Worm (Caenorhabditis elegans) whole organism, late embryonic: Measurements from ENCODE around the gene ZK662.5.

ENCODE experiments used
- C38D4.7 ChIP-seq: fragments of 200-800 bp; sonication (Bioruptor generic); optimal IDR thresholded peaks from 2 replicates; lab custom pipeline; 2018; ENCODE audit warnings: mild to moderate bottlenecking, missing genetic modification characterization, moderate library complexity, missing compliant biosample characterization
- K09A11.1 ChIP-seq: sonication (generic microtip); optimal IDR thresholded peaks from 2 replicates; lab custom pipeline; 2017; ENCODE audit warnings: antibody characterized with exemption, mild to moderate bottlenecking, missing genetic modification characterization, missing compliant biosample characterization; ENCODE audit not compliant: insufficient read depth
- ceh-9 ChIP-seq: sonication (generic microtip); optimal IDR thresholded peaks from 2 replicates; lab custom pipeline; 2016; ENCODE audit warnings: mild to moderate bottlenecking, missing genetic modification characterization, inconsistent platforms, missing compliant biosample characterization
- nfya-1 ChIP-seq: sonication (generic microtip); optimal IDR thresholded peaks from 2 replicates; lab custom pipeline; 2017; ENCODE audit warnings: missing genetic modification characterization, mild to moderate bottlenecking, missing compliant biosample characterization, antibody characterized with exemption, moderate library complexity
- pha-4 ChIP-seq: fragments of 150-350 bp; optimal IDR thresholded peaks from 2 replicates; lab custom pipeline; 2018; ENCODE audit warnings: missing biosample characterization, missing genetic modification reagents, missing genetic modification characterization
- pqm-1 ChIP-seq: sonication (generic microtip); optimal IDR thresholded peaks from 2 replicates; lab custom pipeline; 2016; ENCODE audit warnings: missing genetic modification characterization, missing compliant biosample characterization
- sox-4 ChIP-seq: sonication (generic microtip); optimal IDR thresholded peaks from 2 replicates; lab custom pipeline; 2017; ENCODE audit warnings: mild to moderate bottlenecking, missing genetic modification characterization, inconsistent platforms, missing compliant biosample characterization
- unc-86 ChIP-seq: sonication (generic microtip); optimal IDR thresholded peaks from 2 replicates; lab custom pipeline; 2016; ENCODE audit warnings: missing genetic modification characterization, missing compliant biosample characterization

DNA sequence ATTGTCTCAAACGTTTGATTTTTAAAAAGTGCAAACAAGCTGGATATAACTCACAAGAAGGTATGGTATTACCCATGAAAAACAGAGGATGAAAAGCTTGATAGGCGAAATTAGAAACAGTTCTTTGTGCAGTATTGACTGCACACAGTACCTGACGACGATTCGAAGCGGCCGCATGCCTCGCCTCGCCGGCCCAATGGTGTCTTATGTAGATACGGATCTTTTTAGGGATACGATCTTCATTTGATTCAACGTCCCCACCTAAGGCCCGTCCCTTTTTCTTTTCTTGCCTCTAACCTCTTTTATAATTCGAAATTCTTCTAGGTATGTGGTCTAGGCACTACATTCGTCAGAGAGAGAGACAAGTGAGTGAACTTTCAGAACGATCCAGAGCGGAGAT is 44.7 kb downstream of the ZK662.5 start, which contains the start of gene bus-17:
- TF ChIP-seq C38D4.7 (GFP tag; lab: Kevin White, UChicago) (no peak), K09A11.1 (tag; lab: Kevin White, UChicago) (no peak), ceh-9 (tag; lab: Kevin White, UChicago) (no peak), unc-86 (tag; lab: Kevin White, UChicago) (no peak), pqm-1 (tag; lab: Kevin White, UChicago) (no peak), pha-4 (no peak), nfya-1 (tag; lab: Kevin White, UChicago) (no peak), sox-4 (tag; lab: Kevin White, UChicago) (no peak)
